Comparison of ENCODE assay signal across 2 worm cellular contexts in genomic region chrIV:17199706-17200105, ce11.
TF ChIP-seq lines count a peak whose summit lies in the region.

No protein-coding gene starts in this region.

TF ChIP-seq in whole organism, L4 larva, 104 proteins besides CTCF, POLR2A, EP300 and RAD21:
- TF ChIP-seq dpl-1 (GFP tag; optimal IDR thresholded peaks at IDR 0.05; lab: Kevin White, UChicago) (no peak), nhr-11 (tag; optimal IDR thresholded peaks at IDR 0.05; lab: Kevin White, UChicago) (no peak), zag-1 (tag; optimal IDR thresholded peaks at IDR 0.05; lab: Kevin White, UChicago) (no peak), aha-1 (tag; lab: Kevin White, UChicago) (peak; percentile 71), mxl-2 (GFP tag; conservative IDR thresholded peaks at IDR 0.05; lab: Robert Waterston, UW) (no peak), nhr-237 (tag; optimal IDR thresholded peaks at IDR 0.05; lab: Kevin White, UChicago) (no peak), ceh-20 (GFP tag; IDR thresholded peaks at IDR 0.05; lab: Robert Waterston, UW) (no peak), nhr-48 (tag; optimal IDR thresholded peaks at IDR 0.05; lab: Kevin White, UChicago) (no peak)

TF ChIP-seq in whole organism, mixed stage, embryonic, 35 proteins besides CTCF, POLR2A, EP300 and RAD21:
- TF ChIP-seq zip-8 (tag; optimal IDR thresholded peaks at IDR 0.05; lab: Kevin White, UChicago) (peak; percentile 67), unc-62 (GFP tag; optimal IDR thresholded peaks at IDR 0.05; lab: Kevin White, UChicago) (no peak)
